Fruit fly (Drosophila melanogaster) whole organism, wandering third instar larva: ENCODE results near the gene Decay.

Experiments used
- CG32264 ChIP-seq: fragments of 200-800 bp; sonication (Bioruptor generic); optimal IDR thresholded peaks from 2 replicates; lab custom pipeline; 2016; ENCODE audit warnings: missing biosample characterization, missing genetic modification characterization
- CG9705 ChIP-seq: fragments of 200-800 bp; sonication (Bioruptor generic); optimal IDR thresholded peaks from 2 replicates; lab custom pipeline; 2018; ENCODE audit warnings: missing biosample characterization, mild to moderate bottlenecking, missing genetic modification characterization
- Dfd ChIP-seq: fragments of >200 bp; optimal IDR thresholded peaks from 2 replicates; lab custom pipeline; 2017; ENCODE audit warnings: missing biosample characterization, missing genetic modification characterization
- Myc ChIP-seq: fragments of >200 bp; optimal IDR thresholded peaks from 2 replicates; lab custom pipeline; 2017
- br ChIP-seq: fragments of 200-800 bp; sonication (Bioruptor generic); optimal IDR thresholded peaks from 2 replicates; lab custom pipeline; 2016; ENCODE audit warnings: missing biosample characterization, missing genetic modification characterization
- dsf ChIP-seq: sonication (Bioruptor generic); optimal IDR thresholded peaks from 2 replicates; lab custom pipeline; 2016; ENCODE audit warnings: missing biosample characterization, missing genetic modification characterization, borderline replicate concordance
- h ChIP-seq: fragments of 200-800 bp; sonication (Bioruptor generic); optimal IDR thresholded peaks from 3 replicates; lab custom pipeline; 2016; ENCODE audit warnings: missing biosample characterization, mild to moderate bottlenecking, missing genetic modification characterization
- psq ChIP-seq: fragments of 200-800 bp; sonication (Bioruptor generic); optimal IDR thresholded peaks from 3 replicates; lab custom pipeline; 2017; ENCODE audit warnings: missing biosample characterization, mild to moderate bottlenecking, missing genetic modification characterization, moderate library complexity
- usp ChIP-seq: fragments of >200 bp; optimal IDR thresholded peaks from 2 replicates; lab custom pipeline; 2017; ENCODE audit warnings: missing biosample characterization, missing genetic modification characterization

DNA sequence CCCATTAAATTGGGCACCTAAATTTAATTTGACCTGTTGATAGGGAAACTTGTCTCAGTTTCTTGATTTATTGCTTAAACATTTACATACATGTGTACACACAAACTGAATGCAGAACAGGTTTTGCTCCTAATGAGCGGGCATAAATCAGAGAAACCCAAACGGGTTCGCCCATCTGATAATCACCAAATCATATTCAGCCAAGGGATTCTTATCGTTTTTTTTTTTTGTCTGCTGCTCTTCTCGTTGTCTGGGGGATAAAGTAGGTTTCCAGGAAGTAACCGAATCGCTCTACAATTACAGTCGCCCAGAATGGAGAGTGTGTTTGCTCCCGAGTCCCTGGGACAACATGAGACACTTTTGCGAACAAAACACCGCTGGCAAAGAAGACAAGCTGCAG lies 44.9 kb upstream of the Decay start:
- TF ChIP-seq CG32264 (GFP tag; lab: Kevin White, UChicago) (no peak), CG9705 (no peak), Dfd (GFP tag; lab: Kevin White, UChicago) (no peak), usp (GFP tag; lab: Kevin White, UChicago) (no peak), br (GFP tag; lab: Kevin White, UChicago) (no peak), dsf (GFP tag; lab: Kevin White, UChicago) (no peak), psq (GFP tag; lab: Kevin White, UChicago) (no peak), h (GFP tag; lab: Kevin White, UChicago) (no peak), Myc (lab: Kevin White, UChicago) (no peak)
